Worm (Caenorhabditis elegans) whole organism, L1 larva: ENCODE data around the gene srh-229.
"Not testable (repeated sequence)": the region's sequence is repeated elsewhere in the genome, so short reads cannot be mapped to it uniquely, and the experiment has no call there.

ENCODE experiments used
- F16B12.6 ChIP-seq: fragments of 150-350 bp; optimal IDR thresholded peaks from 2 replicates; lab custom pipeline; 2014; ENCODE audit warnings: missing biosample characterization, missing genetic modification characterization
- Y116A8C.19 ChIP-seq: sonication (generic microtip); optimal IDR thresholded peaks from 2 replicates; lab custom pipeline; 2016; ENCODE audit warnings: missing compliant biosample characterization, missing genetic modification characterization, borderline replicate concordance
- aha-1 ChIP-seq: fragments of 150-350 bp; optimal IDR thresholded peaks from 2 replicates; lab custom pipeline; 2014; ENCODE audit warnings: missing biosample characterization, missing genetic modification characterization
- alr-1 ChIP-seq: fragments of 200-800 bp; sonication (Bioruptor generic); optimal IDR thresholded peaks from 2 replicates; lab custom pipeline; 2018; ENCODE audit warnings: borderline replicate concordance, mild to moderate bottlenecking, missing genetic modification characterization, missing compliant biosample characterization
- aly-2 ChIP-seq: fragments of 150-350 bp; optimal IDR thresholded peaks from 2 replicates; lab custom pipeline; 2014; ENCODE audit warnings: missing biosample characterization, missing genetic modification characterization
- ceh-8 ChIP-seq: fragments of 200-800 bp; sonication (Bioruptor generic); optimal IDR thresholded peaks from 2 replicates; lab custom pipeline; 2018; ENCODE audit warnings: mild to moderate bottlenecking, missing genetic modification characterization, moderate library complexity, missing compliant biosample characterization
- dpl-1 ChIP-seq, 3 experiments: fragments of 150-350 bp in 2 of 3; sonication (generic microtip) in 1 of 3; optimal IDR thresholded peaks; 2 replicates each; lab custom pipeline; 2014 to 2017; ENCODE audit warnings: missing biosample characterization in 3 of 3, missing genetic modification characterization in 3 of 3, missing genetic modification reagents in 3 of 3
- dsc-1 ChIP-seq: sonication (generic microtip); optimal IDR thresholded peaks from 2 replicates; lab custom pipeline; 2016; ENCODE audit warnings: mild to moderate bottlenecking, missing genetic modification characterization, missing compliant biosample characterization
- egl-13 ChIP-seq: sonication (generic microtip); optimal IDR thresholded peaks from 2 replicates; lab custom pipeline; 2016; ENCODE audit warnings: missing genotype, missing genetic modification reagents, missing genetic modification characterization, missing compliant biosample characterization
- elt-2 ChIP-seq: sonication (generic microtip); optimal IDR thresholded peaks from 2 replicates; lab custom pipeline; 2016; ENCODE audit warnings: missing genetic modification characterization, mild to moderate bottlenecking, inconsistent platforms, missing compliant biosample characterization, missing genetic modification reagents
- elt-3 ChIP-seq, 6 experiments: fragments of 150-350 bp in 1 of 6; sonication (generic microtip); optimal IDR thresholded peaks; 2 replicates each; lab custom pipeline; 2017 to 2018; ENCODE audit warnings: missing biosample characterization in 6 of 6, missing genetic modification characterization in 6 of 6, inconsistent platforms in 1 of 6
- fkh-4 ChIP-seq: sonication (generic microtip); optimal IDR thresholded peaks from 2 replicates; lab custom pipeline; 2016; ENCODE audit warnings: missing compliant biosample characterization, missing genetic modification characterization, borderline replicate concordance
- fkh-8 ChIP-seq: sonication (generic microtip); optimal IDR thresholded peaks from 2 replicates; lab custom pipeline; 2016; ENCODE audit warnings: mild to moderate bottlenecking, missing genetic modification characterization, missing compliant biosample characterization
- hlh-17 ChIP-seq: fragments of 200-800 bp; sonication (Bioruptor generic); optimal IDR thresholded peaks from 2 replicates; lab custom pipeline; 2018; ENCODE audit warnings: missing genetic modification characterization, mild to moderate bottlenecking, missing compliant biosample characterization, moderate library complexity, borderline replicate concordance
- irx-1 ChIP-seq: sonication (generic microtip); optimal IDR thresholded peaks from 2 replicates; lab custom pipeline; 2016; ENCODE audit warnings: missing genetic modification characterization, missing compliant biosample characterization
- isw-1 ChIP-seq: fragments of 200-800 bp; sonication (Bioruptor generic); IDR thresholded peaks from 2 replicates; pipeline ENCODE4 v1.3.6; 2022; ENCODE audit warnings: missing genetic modification characterization, missing compliant biosample characterization
- lin-14 ChIP-seq: fragments of 200-800 bp; sonication (Bioruptor generic); optimal IDR thresholded peaks from 2 replicates; lab custom pipeline; 2018; ENCODE audit warnings: mild to moderate bottlenecking, missing genetic modification characterization, moderate library complexity, missing compliant biosample characterization
- lin-15B ChIP-seq: fragments of 150-350 bp; sonication (generic microtip); optimal IDR thresholded peaks from 3 replicates; lab custom pipeline; 2014; ENCODE audit warnings: missing biosample characterization, missing genetic modification characterization
- lin-35 ChIP-seq, 2 experiments: fragments of 150-350 bp; optimal IDR thresholded peaks; 2 replicates each; lab custom pipeline; 2014; ENCODE audit warnings: missing biosample characterization in 2 of 2, missing genetic modification characterization in 2 of 2, missing genetic modification reagents in 2 of 2
- lsy-2 ChIP-seq, 2 experiments: fragments of 150-350 bp; optimal IDR thresholded peaks; 2 replicates each; lab custom pipeline; 2014; ENCODE audit warnings: missing biosample characterization in 2 of 2, missing genetic modification characterization in 2 of 2
- mab-9 ChIP-seq: fragments of 200-800 bp; sonication (Bioruptor generic); IDR thresholded peaks from 2 replicates; pipeline ENCODE4 v1.3.6; 2022; ENCODE audit warnings: missing genetic modification reagents, missing genetic modification characterization, missing compliant biosample characterization
- mdl-1 ChIP-seq, 2 experiments: fragments of 150-350 bp; optimal IDR thresholded peaks; 2 replicates each; lab custom pipeline; 2014 to 2017; ENCODE audit warnings: missing biosample characterization in 2 of 2, missing genetic modification characterization in 2 of 2, inconsistent platforms in 1 of 2
- nhr-19 ChIP-seq: fragments of 200-800 bp; sonication (Bioruptor generic); conservative IDR thresholded peaks from 2 replicates; pipeline ENCODE4 v1.3.6; 2022; ENCODE audit warnings: missing genetic modification characterization, missing compliant biosample characterization
- nhr-20 ChIP-seq: sonication (generic microtip); optimal IDR thresholded peaks from 2 replicates; lab custom pipeline; 2016; ENCODE audit warnings: mild to moderate bottlenecking, missing genetic modification characterization, missing compliant biosample characterization
- nhr-47 ChIP-seq: sonication (generic microtip); optimal IDR thresholded peaks from 2 replicates; lab custom pipeline; 2016; ENCODE audit warnings: mild to moderate bottlenecking, missing genetic modification characterization, moderate library complexity, missing compliant biosample characterization
- nhr-71 ChIP-seq: sonication (generic microtip); optimal IDR thresholded peaks from 2 replicates; lab custom pipeline; 2016; ENCODE audit warnings: mild to moderate bottlenecking, missing genetic modification characterization, moderate library complexity, missing compliant biosample characterization
- nhr-76 ChIP-seq: sonication (generic microtip); optimal IDR thresholded peaks from 2 replicates; lab custom pipeline; 2017; ENCODE audit warnings: missing biosample characterization, missing genetic modification characterization
- nhr-84 ChIP-seq: sonication (generic microtip); optimal IDR thresholded peaks from 2 replicates; lab custom pipeline; 2017; ENCODE audit warnings: missing biosample characterization, missing genetic modification characterization
- nhr-90 ChIP-seq: sonication (generic microtip); optimal IDR thresholded peaks from 2 replicates; lab custom pipeline; 2016; ENCODE audit warnings: mild to moderate bottlenecking, missing genetic modification characterization, missing compliant biosample characterization; ENCODE audit not compliant: poor library complexity
- pax-3 ChIP-seq: fragments of 200-800 bp; sonication (Bioruptor generic); optimal IDR thresholded peaks from 2 replicates; lab custom pipeline; 2018; ENCODE audit warnings: mild to moderate bottlenecking, missing genetic modification characterization, moderate library complexity, missing compliant biosample characterization
- rnt-1 ChIP-seq: sonication (generic microtip); optimal IDR thresholded peaks from 2 replicates; lab custom pipeline; 2016; ENCODE audit warnings: mild to moderate bottlenecking, missing genetic modification characterization, moderate library complexity, missing compliant biosample characterization
- snpc-4 ChIP-seq: fragments of 150-350 bp; optimal IDR thresholded peaks from 2 replicates; lab custom pipeline; 2014; ENCODE audit warnings: missing biosample characterization, missing genetic modification characterization
- snu-23 ChIP-seq: sonication (generic microtip); optimal IDR thresholded peaks from 2 replicates; lab custom pipeline; 2016; ENCODE audit warnings: missing genetic modification characterization, missing compliant biosample characterization
- swsn-7 ChIP-seq: sonication (generic microtip); optimal IDR thresholded peaks from 2 replicates; lab custom pipeline; 2016; ENCODE audit warnings: missing genetic modification characterization, missing compliant biosample characterization
- tbx-2 ChIP-seq: sonication (generic microtip); optimal IDR thresholded peaks from 2 replicates; lab custom pipeline; 2016; ENCODE audit warnings: missing genetic modification characterization, missing compliant biosample characterization
- unc-130 ChIP-seq: fragments of 150-350 bp; optimal IDR thresholded peaks from 2 replicates; lab custom pipeline; 2017; ENCODE audit warnings: missing biosample characterization, missing genetic modification characterization, inconsistent platforms
- unc-30 ChIP-seq: sonication (generic microtip); optimal IDR thresholded peaks from 2 replicates; lab custom pipeline; 2017; ENCODE audit warnings: missing biosample characterization, missing genetic modification characterization
- unc-98 ChIP-seq: fragments of 200-800 bp; sonication (Bioruptor generic); IDR thresholded peaks from 2 replicates; pipeline ENCODE4 v1.3.6; 2022; ENCODE audit warnings: missing genetic modification characterization, missing compliant biosample characterization
- ztf-11 ChIP-seq, 2 experiments: sonication (generic microtip); optimal IDR thresholded peaks; 2 replicates each; lab custom pipeline; 2016 to 2017; ENCODE audit warnings: missing genetic modification characterization in 2 of 2, missing biosample characterization in 1 of 2, missing compliant biosample characterization in 1 of 2

The srh-229 gene

ce11 chrV:7521304-7521703, 17.1 kb upstream of the srh-229 start:
- TF ChIP-seq egl-13 (tag; lab: Kevin White, UChicago) (no peak), swsn-7 (tag; lab: Kevin White, UChicago) (no peak), elt-2 (peak; percentile 75), snpc-4 (tag; lab: Kevin White, UChicago) (no peak)

ce11 chrV:7520077-7520476, 15.9 kb upstream of the srh-229 start, which contains the start of gene srb-19:
srb-19 (minus strand) TSS chrV:7520177.
- TF ChIP-seq fkh-8 (peak; percentile 1), isw-1 (GFP tag; lab: Robert Waterston, UW) (no peak), ztf-11 (tag; optimal IDR thresholded peaks at IDR 0.05; lab: Kevin White, UChicago) (no peak), nhr-71 (tag; lab: Kevin White, UChicago) (peak; percentile 26), hlh-17 (GFP tag; lab: Kevin White, UChicago) (no peak)

- no peak for TF ChIP-seq snu-23 (GFP tag; lab: Kevin White, UChicago)
- no peak for TF ChIP-seq lin-15B (tag; lab: Kevin White, UChicago)
- no peak for TF ChIP-seq unc-98 (GFP tag; lab: Robert Waterston, UW)
- no peak for TF ChIP-seq fkh-4 (tag; lab: Kevin White, UChicago)
- TF ChIP-seq nhr-47 (tag; lab: Kevin White, UChicago) = no peak
- TF ChIP-seq aly-2 (tag; lab: Kevin White, UChicago) = no peak
- no peak for TF ChIP-seq lin-14 (GFP tag; lab: Kevin White, UChicago)
Observed at ce11 chrV:7514939-7515338, 10.8 kb upstream of the srh-229 start, which contains the start of gene srb-18. srb-18 (plus strand) TSS chrV:7515239.

- not testable (repeated sequence) for TF ChIP-seq swsn-7, rnt-1, nhr-84 (tag; lab: Kevin White, UChicago)
- TF ChIP-seq, all 84 proteins: peak for 0; not testable (repeated sequence) for 84
Observed at ce11 chrV:7511465-7511864, 7.3 kb upstream of the srh-229 start, which contains the start of gene nhr-171. nhr-171 (plus strand) TSS chrV:7511765.

ce11 chrV:7508566-7509044, 4.4 kb upstream of the srh-229 start, which contains the start of the genes str-31 and nhr-172:
str-31 (minus strand) TSS chrV:7508666.
nhr-172 (plus strand) TSS chrV:7508994.
- TF ChIP-seq mab-9 (GFP tag; lab: Robert Waterston, UW) = no peak
- TF ChIP-seq aly-2 (tag; lab: Kevin White, UChicago) = no peak
- no peak for TF ChIP-seq dsc-1 (tag; lab: Kevin White, UChicago)
- TF ChIP-seq unc-30 = no peak
- no peak for TF ChIP-seq nhr-20 (tag; lab: Kevin White, UChicago)

ce11 chrV:7506207-7506606, 2.0 kb upstream of the srh-229 start:
- TF ChIP-seq irx-1 (tag; lab: Kevin White, UChicago) (no peak), dpl-1 (GFP tag; optimal IDR thresholded peaks at IDR 0.05; lab: Kevin White, UChicago) (peak in 1 of 3 experiments; percentile 2), rnt-1 (tag; lab: Kevin White, UChicago) (peak; percentile 35), lsy-2 (tag; optimal IDR thresholded peaks at IDR 0.05; lab: Kevin White, UChicago) (peak in 1 of 2 experiments; percentile 27), nhr-20 (tag; lab: Kevin White, UChicago) (peak; percentile 10), nhr-76 (tag; lab: Kevin White, UChicago) (no peak), tbx-2 (tag; lab: Kevin White, UChicago) (no peak), nhr-19 (GFP tag; lab: Robert Waterston, UW) (peak; percentile 47; the same call in 1 of the 2 replicates), alr-1 (tag; lab: Kevin White, UChicago) (no peak), nhr-71 (tag; lab: Kevin White, UChicago) (peak; percentile 20), elt-3 (tag; optimal IDR thresholded peaks at IDR 0.05; lab: Kevin White, UChicago) (no peak), Y116A8C.19 (no peak), unc-130 (tag; lab: Kevin White, UChicago) (no peak), mdl-1 (tag; optimal IDR thresholded peaks at IDR 0.05; lab: Kevin White, UChicago) (peak in 1 of 2 experiments; percentile 2), aha-1 (tag; lab: Kevin White, UChicago) (no peak), F16B12.6 (tag; lab: Kevin White, UChicago) (no peak), nhr-90 (peak; percentile 30), fkh-8 (no peak), pax-3 (tag; lab: Kevin White, UChicago) (no peak), ceh-8 (GFP tag; lab: Kevin White, UChicago) (no peak), egl-13 (tag; lab: Kevin White, UChicago) (no peak), lin-35 (GFP tag; optimal IDR thresholded peaks at IDR 0.05; lab: Kevin White, UChicago) (peak in 1 of 2 experiments; percentile 42)
